Worm (Caenorhabditis elegans): ENCODE data around the gene str-208.

DNA sequence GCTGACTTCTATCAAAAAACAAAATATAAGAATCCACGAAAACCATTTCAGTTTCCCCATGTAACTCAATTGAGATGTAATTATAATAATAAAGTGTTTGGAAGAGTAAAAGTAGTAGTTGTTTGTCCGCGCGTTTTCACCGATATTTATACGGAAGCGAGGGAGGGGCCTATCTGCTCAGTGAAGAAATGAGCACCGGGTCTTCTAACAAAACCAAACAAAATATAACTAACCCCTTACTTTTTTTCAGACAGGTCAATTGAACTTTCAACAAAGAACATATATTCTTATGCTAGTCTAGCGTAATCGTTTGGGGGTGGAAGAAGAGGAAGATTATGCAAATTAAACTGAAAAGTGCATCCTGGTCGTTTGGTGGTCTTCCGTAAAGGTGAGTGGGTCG, 38.5 kb downstream of the str-208 start, which contains the start of gene ncx-9:
- no peak for TF ChIP-seq him-1 (tag; optimal IDR thresholded peaks at IDR 0.05)
- TF ChIP-seq dao-5 (tag; optimal IDR thresholded peaks at IDR 0.05) = no peak
- no peak for TF ChIP-seq W03F9.2 (tag; optimal IDR thresholded peaks at IDR 0.05)

All from whole organism, L4/young adult.